Worm (Caenorhabditis elegans): ENCODE results near the gene nep-12.

DNA sequence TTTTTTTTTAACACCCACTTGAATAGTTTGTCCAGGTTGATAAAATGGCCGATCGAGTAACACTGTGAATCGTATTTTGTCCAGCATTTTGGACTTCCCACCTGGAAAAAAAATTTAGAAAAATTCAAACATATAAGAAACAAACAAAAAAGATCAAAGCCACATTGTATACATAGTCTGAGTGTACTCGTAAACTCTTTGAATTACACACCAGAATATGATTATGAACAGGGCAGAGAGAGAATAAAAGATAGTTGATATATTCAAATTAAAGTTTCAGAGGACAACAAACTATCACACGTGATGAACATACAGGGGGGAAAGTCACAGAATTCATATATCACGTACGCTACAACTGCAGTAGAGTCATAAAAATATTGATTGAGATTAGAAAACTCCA, 18.1 kb downstream of the nep-12 start, which contains the start of gene ttm-2:
- TF ChIP-seq unc-39 (tag; optimal IDR thresholded peaks at IDR 0.05) (no peak), pha-4 (GFP tag; IDR thresholded peaks at IDR 0.05) (no peak), pha-4 (tag; optimal IDR thresholded peaks at IDR 0.05) (no peak), dve-1 (tag; optimal IDR thresholded peaks at IDR 0.05; ENCODE audit: insufficient read depth) (no peak)
